Fruit fly (Drosophila melanogaster): Measurements from ENCODE around the gene CG13473.

The CG13473 gene

dm6 chr3L:14705164-14705563 lies 23.4 kb upstream of the CG13473 start, which contains the start of gene CG13476:
Gene CG13476 (plus strand): TSS chr3L:14705464.
- no peak for TF ChIP-seq CG18011 (GFP tag; optimal IDR thresholded peaks at IDR 0.05)
- TF ChIP-seq tin (GFP tag; optimal IDR thresholded peaks at IDR 0.05): no peak
- no peak for TF ChIP-seq CG14050 (GFP tag; IDR thresholded peaks at IDR 0.05)
- no peak for TF ChIP-seq Hr51 (GFP tag; optimal IDR thresholded peaks at IDR 0.05)
- TF ChIP-seq CG34376 (GFP tag; optimal IDR thresholded peaks at IDR 0.05): no peak
- no peak for TF ChIP-seq nerfin-2 (GFP tag; IDR thresholded peaks at IDR 0.05; ENCODE audit: partially characterized antibody)
- no peak for TF ChIP-seq fd64A (GFP tag; optimal IDR thresholded peaks at IDR 0.05)
- no peak for TF ChIP-seq Lhr (GFP tag; optimal IDR thresholded peaks at IDR 0.05)
- TF ChIP-seq kah (GFP tag; optimal IDR thresholded peaks at IDR 0.05): no peak
- TF ChIP-seq CTCF (GFP tag; optimal IDR thresholded peaks at IDR 0.05): no peak
- no peak for TF ChIP-seq Elba2 (GFP tag; optimal IDR thresholded peaks at IDR 0.05)

dm6 chr3L:14706461-14706880 lies 22.1 kb upstream of the CG13473 start:
- TF ChIP-seq CG10321 (GFP tag; IDR thresholded peaks at IDR 0.05) (no peak), insv (GFP tag; optimal IDR thresholded peaks at IDR 0.05) (no peak), cg (GFP tag; optimal IDR thresholded peaks at IDR 0.05) (no peak), Med (GFP tag) (no peak), CG6689 (GFP tag; IDR thresholded peaks at IDR 0.05) (no peak), stc (GFP tag; IDR thresholded peaks at IDR 0.05) (no peak), CG7987 (GFP tag; optimal IDR thresholded peaks at IDR 0.05) (no peak), CG4282 (GFP tag; optimal IDR thresholded peaks at IDR 0.05) (no peak), prd (optimal IDR thresholded peaks at IDR 0.05) (no peak), prd (GFP tag; IDR thresholded peaks at IDR 0.05) (no peak), Camta (GFP tag; optimal IDR thresholded peaks at IDR 0.05) (no peak), CG12299 (tag; optimal IDR thresholded peaks at IDR 0.05) (no peak), Xrp1 (GFP tag; IDR thresholded peaks at IDR 0.05) (no peak), sens (GFP tag) (no peak), Hr78 (GFP tag; optimal IDR thresholded peaks at IDR 0.05) (peak in 1 of 2 experiments; percentile 89), rib (GFP tag; IDR thresholded peaks at IDR 0.05) (peak; percentile 34; the same call in 1 of the 2 replicates), slp2 (GFP tag; optimal IDR thresholded peaks at IDR 0.05) (no peak), BEAF-32 (GFP tag; optimal IDR thresholded peaks at IDR 0.05) (no peak), BtbVII (GFP tag; optimal IDR thresholded peaks at IDR 0.05) (peak; percentile 21), CG12071 (GFP tag; optimal IDR thresholded peaks at IDR 0.05) (no peak), Dll (GFP tag; IDR thresholded peaks at IDR 0.05; ENCODE audit: partially characterized antibody) (no peak), CG30431 (GFP tag; optimal IDR thresholded peaks at IDR 0.05) (no peak), Fer1 (GFP tag; optimal IDR thresholded peaks at IDR 0.05) (no peak), CG18262 (tag; optimal IDR thresholded peaks at IDR 0.05) (no peak), CG6254 (GFP tag; optimal IDR thresholded peaks at IDR 0.05) (no peak), CG6683 (GFP tag; optimal IDR thresholded peaks at IDR 0.05) (no peak), gro (GFP tag; optimal IDR thresholded peaks at IDR 0.05) (peak; percentile 77), lmd (GFP tag; IDR thresholded peaks at IDR 0.05) (no peak), Sin3A (optimal IDR thresholded peaks at IDR 0.05) (no peak), CG4820 (GFP tag; optimal IDR thresholded peaks at IDR 0.05) (no peak), scrt (GFP tag; optimal IDR thresholded peaks at IDR 0.05) (peak; percentile 97), tgo (GFP tag; IDR thresholded peaks at IDR 0.05) (no peak), CG2875 (GFP tag; optimal IDR thresholded peaks at IDR 0.05) (no peak), cato (GFP tag; optimal IDR thresholded peaks at IDR 0.05; ENCODE audit: borderline replicate concordance) (no peak), dpn (GFP tag; optimal IDR thresholded peaks at IDR 0.05) (peak in 1 of 2 experiments; percentile 2), CTCF (GFP tag; optimal IDR thresholded peaks at IDR 0.05) (no peak), CG17568 (GFP tag; optimal IDR thresholded peaks at IDR 0.05) (no peak), nerfin-2 (GFP tag; IDR thresholded peaks at IDR 0.05; ENCODE audit: partially characterized antibody) (no peak), CG8089 (GFP tag; optimal IDR thresholded peaks at IDR 0.05) (no peak), Hey (tag; optimal IDR thresholded peaks at IDR 0.05) (peak; percentile 59), CG6272 (GFP tag; IDR thresholded peaks at IDR 0.05) (no peak), CG10274 (GFP tag; optimal IDR thresholded peaks at IDR 0.05) (no peak)
